Fruit fly (Drosophila melanogaster): Measurements from ENCODE around the gene CG32071.

CG32071 gene

dm6 chr3L:11085810-11086209, 17.9 kb downstream of the CG32071 start:
- TF ChIP-seq Hr96 (GFP tag; optimal IDR thresholded peaks at IDR 0.05) (no peak), CG12768 (GFP tag; optimal IDR thresholded peaks at IDR 0.05) (no peak), CG7045 (GFP tag; optimal IDR thresholded peaks at IDR 0.05) (no peak), CG7101 (tag; optimal IDR thresholded peaks at IDR 0.05) (no peak), CG14711 (tag; optimal IDR thresholded peaks at IDR 0.05) (peak; percentile 7), CG11617 (GFP tag; optimal IDR thresholded peaks at IDR 0.05) (no peak), CG1620 (GFP tag; optimal IDR thresholded peaks at IDR 0.05) (no peak), toe (GFP tag; optimal IDR thresholded peaks at IDR 0.05) (no peak), pad (GFP tag; optimal IDR thresholded peaks at IDR 0.05) (no peak), cic (GFP tag; optimal IDR thresholded peaks at IDR 0.05) (peak; percentile 26), bab1 (GFP tag; optimal IDR thresholded peaks at IDR 0.05) (no peak), CG33017 (tag; optimal IDR thresholded peaks at IDR 0.05) (no peak), Mnt (GFP tag; optimal IDR thresholded peaks at IDR 0.05) (peak; percentile 73), kay (GFP tag; ENCODE audit: borderline replicate concordance) (no peak)

dm6 chr3L:11084557-11085231, 19.0 kb downstream of the CG32071 start:
- TF ChIP-seq bab1 (GFP tag; optimal IDR thresholded peaks at IDR 0.05) (peak; percentile 96), Crg-1 (GFP tag; optimal IDR thresholded peaks at IDR 0.05) (peak; percentile 93), Hr96 (GFP tag; optimal IDR thresholded peaks at IDR 0.05) (no peak), CG1620 (GFP tag; optimal IDR thresholded peaks at IDR 0.05) (peak; percentile 93), CG12768 (GFP tag; optimal IDR thresholded peaks at IDR 0.05) (peak; percentile 97), CG7045 (GFP tag; optimal IDR thresholded peaks at IDR 0.05) (peak; percentile 94), cnc (optimal IDR thresholded peaks at IDR 0.05) (no peak), Mnt (GFP tag; optimal IDR thresholded peaks at IDR 0.05) (peak; percentile 65), CG33017 (tag; optimal IDR thresholded peaks at IDR 0.05) (peak; percentile 96), cic (GFP tag; optimal IDR thresholded peaks at IDR 0.05) (peak; percentile 82), toe (GFP tag; optimal IDR thresholded peaks at IDR 0.05) (no peak), CG14711 (tag; optimal IDR thresholded peaks at IDR 0.05) (peak; percentile 93), Clk (GFP tag; optimal IDR thresholded peaks at IDR 0.05) (peak; percentile 88), tj (GFP tag; optimal IDR thresholded peaks at IDR 0.05) (peak; percentile 79), pad (GFP tag; optimal IDR thresholded peaks at IDR 0.05) (peak; percentile 85), CG7101 (tag; optimal IDR thresholded peaks at IDR 0.05) (peak; percentile 94), kay (GFP tag; ENCODE audit: borderline replicate concordance) (peak; percentile 86), CG11617 (GFP tag; optimal IDR thresholded peaks at IDR 0.05) (peak; percentile 95), CG5204 (GFP tag; optimal IDR thresholded peaks at IDR 0.05) (no peak), ovo (GFP tag; optimal IDR thresholded peaks at IDR 0.05) (no peak)

- no peak for TF ChIP-seq CG7045 (GFP tag; optimal IDR thresholded peaks at IDR 0.05)
- no peak for TF ChIP-seq toe (GFP tag; optimal IDR thresholded peaks at IDR 0.05)
- TF ChIP-seq kay (GFP tag; ENCODE audit: borderline replicate concordance), result peak; percentile 96
- no peak for TF ChIP-seq CG11617 (GFP tag; optimal IDR thresholded peaks at IDR 0.05)
- TF ChIP-seq bab1 (GFP tag; optimal IDR thresholded peaks at IDR 0.05), result no peak
- peak; percentile 48 for TF ChIP-seq tj (GFP tag; optimal IDR thresholded peaks at IDR 0.05)
- TF ChIP-seq cic (GFP tag; optimal IDR thresholded peaks at IDR 0.05), result peak; percentile 77
Measured at dm6 chr3L:11083605-11084004, 20.1 kb downstream of the CG32071 start.

dm6 chr3L:11074043-11074853, 29.4 kb downstream of the CG32071 start, which contains the start of the genes Pfdn2 and Noc1:
TSS of gene Pfdn2 (minus strand) at chr3L:11074388.
TSS of gene Noc1 (plus strand) at chr3L:11074769.
- TF ChIP-seq Mnt (GFP tag; optimal IDR thresholded peaks at IDR 0.05) (peak; percentile 92), cnc (optimal IDR thresholded peaks at IDR 0.05) (no peak), Hr96 (GFP tag; optimal IDR thresholded peaks at IDR 0.05) (no peak), CG7101 (tag; optimal IDR thresholded peaks at IDR 0.05) (peak; percentile 66), CG33017 (tag; optimal IDR thresholded peaks at IDR 0.05) (peak; percentile 39), CG14711 (tag; optimal IDR thresholded peaks at IDR 0.05) (peak; percentile 34), kay (GFP tag; ENCODE audit: borderline replicate concordance) (no peak), CG12768 (GFP tag; optimal IDR thresholded peaks at IDR 0.05) (no peak), CG7045 (GFP tag; optimal IDR thresholded peaks at IDR 0.05) (no peak), CG5204 (GFP tag; optimal IDR thresholded peaks at IDR 0.05) (no peak), CG11617 (GFP tag; optimal IDR thresholded peaks at IDR 0.05) (peak; percentile 52), toe (GFP tag; optimal IDR thresholded peaks at IDR 0.05) (no peak), Crg-1 (GFP tag; optimal IDR thresholded peaks at IDR 0.05) (no peak), tj (GFP tag; optimal IDR thresholded peaks at IDR 0.05) (no peak), Clk (GFP tag; optimal IDR thresholded peaks at IDR 0.05) (no peak), pad (GFP tag; optimal IDR thresholded peaks at IDR 0.05) (no peak), CG1620 (GFP tag; optimal IDR thresholded peaks at IDR 0.05) (no peak), bab1 (GFP tag; optimal IDR thresholded peaks at IDR 0.05) (peak; percentile 35), ovo (GFP tag; optimal IDR thresholded peaks at IDR 0.05) (peak; percentile 43), cic (GFP tag; optimal IDR thresholded peaks at IDR 0.05) (no peak)

dm6 chr3L:11071057-11071456, 32.6 kb downstream of the CG32071 start:
- no peak for TF ChIP-seq cnc (optimal IDR thresholded peaks at IDR 0.05)
- no peak for TF ChIP-seq cic (GFP tag; optimal IDR thresholded peaks at IDR 0.05)
- no peak for TF ChIP-seq CG7101 (tag; optimal IDR thresholded peaks at IDR 0.05)
- TF ChIP-seq pad (GFP tag; optimal IDR thresholded peaks at IDR 0.05), result no peak
- no peak for TF ChIP-seq Crg-1 (GFP tag; optimal IDR thresholded peaks at IDR 0.05)
- no peak for TF ChIP-seq bab1 (GFP tag; optimal IDR thresholded peaks at IDR 0.05)
- no peak for TF ChIP-seq ovo (GFP tag; optimal IDR thresholded peaks at IDR 0.05)

Data from whole organism, adult.